Fruit fly (Drosophila melanogaster) whole organism, wandering third instar larva: ENCODE measurements around the gene B9d1.

Source experiments
- Myc ChIP-seq: fragments of >200 bp; optimal IDR thresholded peaks from 2 replicates; lab custom pipeline; 2017
- OdsH ChIP-seq: fragments of 200-800 bp; sonication (Bioruptor generic); optimal IDR thresholded peaks from 2 replicates; lab custom pipeline; 2016; ENCODE audit warnings: missing biosample characterization, mild to moderate bottlenecking, missing genetic modification characterization
- Sp1 ChIP-seq: fragments of 200-800 bp; sonication (Bioruptor generic); optimal IDR thresholded peaks from 3 replicates; lab custom pipeline; 2019; ENCODE audit warnings: missing biosample characterization, mild to moderate bottlenecking, missing genetic modification characterization, moderate library complexity
- brk ChIP-seq: fragments of 200-800 bp; sonication (Bioruptor generic); optimal IDR thresholded peaks from 2 replicates; lab custom pipeline; 2016; ENCODE audit warnings: missing biosample characterization, mild to moderate bottlenecking, missing genetic modification characterization
- jim ChIP-seq: fragments of 175-275, 200-325 bp; sonication (Bioruptor generic); optimal IDR thresholded peaks from 2 replicates; lab custom pipeline; 2016; ENCODE audit warnings: missing biosample characterization, mild to moderate bottlenecking, missing genetic modification characterization
- lola ChIP-seq: fragments of >200 bp; optimal IDR thresholded peaks from 2 replicates; lab custom pipeline; 2017; ENCODE audit warnings: missing biosample characterization, missing genetic modification characterization
- psq ChIP-seq: fragments of 200-800 bp; sonication (Bioruptor generic); optimal IDR thresholded peaks from 3 replicates; lab custom pipeline; 2017; ENCODE audit warnings: missing biosample characterization, mild to moderate bottlenecking, missing genetic modification characterization, moderate library complexity
- sage ChIP-seq: fragments of 200-800 bp; sonication (Bioruptor generic); optimal IDR thresholded peaks from 2 replicates; lab custom pipeline; 2016; ENCODE audit warnings: missing biosample characterization, mild to moderate bottlenecking, missing genetic modification characterization

- TF ChIP-seq jim (GFP tag; lab: Kevin White, UChicago): no peak
- no peak for TF ChIP-seq Sp1
- no peak for TF ChIP-seq psq
- no peak for TF ChIP-seq Myc (lab: Kevin White, UChicago)
- TF ChIP-seq sage (GFP tag; lab: Kevin White, UChicago): no peak
- TF ChIP-seq lola (GFP tag; lab: Kevin White, UChicago): no peak
- no peak for TF ChIP-seq brk (GFP tag; lab: Kevin White, UChicago)
- TF ChIP-seq OdsH (GFP tag; lab: Kevin White, UChicago): no peak
These were observed 6.9 kb upstream of the B9d1 start for dm6 chr3R:15474820-15475219.
